Fruit fly (Drosophila melanogaster) whole organism, pupa: Measurements from ENCODE around the gene CG46466.

Experiments used
- CG10348 ChIP-seq: fragments of 200-800 bp; sonication (Bioruptor generic); IDR thresholded peaks from 2 replicates; pipeline ENCODE4 v1.3.6; 2022; ENCODE audit warnings: missing biosample characterization, missing genetic modification characterization
- CG12605 ChIP-seq: fragments of 200-800 bp; sonication (Bioruptor generic); IDR thresholded peaks from 2 replicates; pipeline ENCODE4 v1.3.6; 2022; ENCODE audit warnings: missing biosample characterization, missing genetic modification characterization
- CG13204 ChIP-seq: fragments of 200-800 bp; sonication (Bioruptor generic); optimal IDR thresholded peaks from 2 replicates; lab custom pipeline; 2018; ENCODE audit warnings: missing biosample characterization, mild to moderate bottlenecking, missing genetic modification characterization, moderate library complexity
- CG14655 ChIP-seq: fragments of 200-800 bp; sonication (Bioruptor generic); optimal IDR thresholded peaks from 3 replicates; lab custom pipeline; 2017; ENCODE audit warnings: mild to moderate bottlenecking, missing biosample characterization, missing genetic modification reagents, missing genetic modification characterization
- CG15710 ChIP-seq: fragments of 200-800 bp; sonication (Bioruptor generic); optimal IDR thresholded peaks from 2 replicates; lab custom pipeline; 2018; ENCODE audit warnings: missing biosample characterization, mild to moderate bottlenecking, missing genetic modification characterization, moderate library complexity
- CG17806 ChIP-seq: fragments of 200-800 bp; sonication (Bioruptor generic); optimal IDR thresholded peaks from 2 replicates; lab custom pipeline; 2018; ENCODE audit warnings: missing biosample characterization, mild to moderate bottlenecking, missing genetic modification characterization, moderate library complexity
- CG32121 ChIP-seq: fragments of 200-800 bp; sonication (Bioruptor generic); IDR thresholded peaks from 2 replicates; pipeline ENCODE4 v1.3.6; 2022; ENCODE audit warnings: missing biosample characterization, missing genetic modification characterization
- CG34367 ChIP-seq: fragments of 200-800 bp; sonication (Bioruptor generic); optimal IDR thresholded peaks from 2 replicates; lab custom pipeline; 2018; ENCODE audit warnings: missing biosample characterization, mild to moderate bottlenecking, missing genetic modification characterization
- CG4496 ChIP-seq: fragments of 200-800 bp; sonication (Bioruptor generic); IDR thresholded peaks from 3 replicates; pipeline ENCODE4 v1.3.6; 2022; ENCODE audit warnings: missing biosample characterization, missing genetic modification characterization
- CG8159 ChIP-seq: fragments of 200-800 bp; sonication (Bioruptor generic); optimal IDR thresholded peaks from 3 replicates; lab custom pipeline; 2018; ENCODE audit warnings: missing biosample characterization, mild to moderate bottlenecking, missing genetic modification characterization, moderate library complexity
- CG8301 ChIP-seq: fragments of 200-800 bp; sonication (Bioruptor generic); optimal IDR thresholded peaks from 2 replicates; lab custom pipeline; 2018; ENCODE audit warnings: missing biosample characterization, mild to moderate bottlenecking, missing genetic modification characterization
- CG9948 ChIP-seq: fragments of 200-800 bp; sonication (Bioruptor generic); optimal IDR thresholded peaks from 2 replicates; lab custom pipeline; 2018; ENCODE audit warnings: missing biosample characterization, mild to moderate bottlenecking, missing genetic modification characterization, moderate library complexity
- D1 ChIP-seq: fragments of 200-800 bp; sonication (Bioruptor generic); optimal IDR thresholded peaks from 2 replicates; lab custom pipeline; 2018; ENCODE audit warnings: missing biosample characterization, mild to moderate bottlenecking, missing genetic modification characterization, moderate library complexity
- EcR ChIP-seq: fragments of 200-800 bp; sonication (Bioruptor generic); optimal IDR thresholded peaks from 3 replicates; lab custom pipeline; 2019; ENCODE audit warnings: missing biosample characterization, missing genetic modification characterization, mild to moderate bottlenecking, moderate library complexity, missing genetic modification reagents
- Ets98B ChIP-seq: fragments of 200-800 bp; sonication (Bioruptor generic); IDR thresholded peaks from 2 replicates; pipeline ENCODE4 v1.3.6; 2022; ENCODE audit warnings: missing biosample characterization, missing genetic modification characterization
- Pif1A ChIP-seq: fragments of 200-800 bp; sonication (Bioruptor generic); optimal IDR thresholded peaks from 3 replicates; lab custom pipeline; 2016; ENCODE audit warnings: missing biosample characterization, missing genetic modification characterization
- Pif1B ChIP-seq: fragments of 200-800 bp; sonication (Bioruptor generic); optimal IDR thresholded peaks from 3 replicates; lab custom pipeline; 2016; ENCODE audit warnings: missing biosample characterization, missing genetic modification characterization
- Snoo ChIP-seq: fragments of 200-800 bp; sonication (Bioruptor generic); optimal IDR thresholded peaks from 3 replicates; lab custom pipeline; 2017; ENCODE audit warnings: missing biosample characterization, mild to moderate bottlenecking, missing genetic modification characterization, inconsistent platforms
- fd96Ca ChIP-seq: fragments of 200-800 bp; sonication (Bioruptor generic); IDR thresholded peaks from 3 replicates; pipeline ENCODE4 v1.3.6; 2022; ENCODE audit warnings: missing biosample characterization, missing genetic modification characterization
- gl ChIP-seq: fragments of 200-800 bp; sonication (Bioruptor generic); optimal IDR thresholded peaks from 2 replicates; lab custom pipeline; 2018; ENCODE audit warnings: missing biosample characterization, mild to moderate bottlenecking, missing genetic modification characterization
- rn ChIP-seq: fragments of 200-800 bp; sonication (Bioruptor generic); IDR thresholded peaks from 2 replicates; pipeline ENCODE4 v1.3.6; 2022; ENCODE audit warnings: missing biosample characterization, missing genetic modification characterization

Gene CG46466

DNA sequence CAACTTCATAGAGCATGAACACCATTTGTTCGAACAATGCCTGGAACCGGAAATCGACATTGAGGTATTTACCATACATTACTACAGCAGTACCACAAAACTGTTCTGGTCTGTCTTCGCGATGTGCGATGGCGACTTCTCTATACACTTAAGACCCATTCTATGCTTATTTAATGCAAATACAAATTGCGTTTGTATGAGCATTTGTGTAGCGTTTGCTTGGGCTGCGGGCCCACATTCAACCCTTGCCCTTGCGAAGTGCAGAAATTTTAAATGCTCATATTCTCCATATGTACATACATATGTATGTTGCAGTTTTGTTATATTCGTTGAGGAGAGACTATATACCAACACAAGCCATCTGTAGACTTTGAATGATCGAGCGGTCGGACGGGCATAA lies 1.4 kb upstream of the CG46466 start:
- TF ChIP-seq Pif1B (no peak), Ets98B (no peak), D1 (no peak), CG9948 (tag; lab: Kevin White, UChicago) (no peak), CG34367 (tag; lab: Kevin White, UChicago) (no peak), CG13204 (GFP tag; lab: Kevin White, UChicago) (no peak), gl (no peak), CG4496 (no peak), CG12605 (GFP tag; lab: Robert Waterston, UW) (no peak), CG15710 (no peak), CG10348 (no peak), CG8301 (tag; lab: Kevin White, UChicago) (no peak), EcR (no peak), Pif1A (GFP tag; lab: Kevin White, UChicago) (no peak), rn (GFP tag; lab: Robert Waterston, UW) (no peak), CG17806 (no peak), CG8159 (no peak)

- no peak for TF ChIP-seq CG8159
- TF ChIP-seq Pif1B, result no peak
- no peak for TF ChIP-seq CG8301 (tag; lab: Kevin White, UChicago)
- no peak for TF ChIP-seq CG9948 (tag; lab: Kevin White, UChicago)
- TF ChIP-seq EcR, result no peak
- no peak for TF ChIP-seq rn (GFP tag; lab: Robert Waterston, UW)
- no peak for TF ChIP-seq CG13204 (GFP tag; lab: Kevin White, UChicago)
- TF ChIP-seq CG32121, result no peak
- no peak for TF ChIP-seq CG15710
- no peak for TF ChIP-seq D1
- no peak for TF ChIP-seq CG12605 (GFP tag; lab: Robert Waterston, UW)
Observed at dm6 chr4:662101-662500, 823 bp downstream of the CG46466 start.

DNA sequence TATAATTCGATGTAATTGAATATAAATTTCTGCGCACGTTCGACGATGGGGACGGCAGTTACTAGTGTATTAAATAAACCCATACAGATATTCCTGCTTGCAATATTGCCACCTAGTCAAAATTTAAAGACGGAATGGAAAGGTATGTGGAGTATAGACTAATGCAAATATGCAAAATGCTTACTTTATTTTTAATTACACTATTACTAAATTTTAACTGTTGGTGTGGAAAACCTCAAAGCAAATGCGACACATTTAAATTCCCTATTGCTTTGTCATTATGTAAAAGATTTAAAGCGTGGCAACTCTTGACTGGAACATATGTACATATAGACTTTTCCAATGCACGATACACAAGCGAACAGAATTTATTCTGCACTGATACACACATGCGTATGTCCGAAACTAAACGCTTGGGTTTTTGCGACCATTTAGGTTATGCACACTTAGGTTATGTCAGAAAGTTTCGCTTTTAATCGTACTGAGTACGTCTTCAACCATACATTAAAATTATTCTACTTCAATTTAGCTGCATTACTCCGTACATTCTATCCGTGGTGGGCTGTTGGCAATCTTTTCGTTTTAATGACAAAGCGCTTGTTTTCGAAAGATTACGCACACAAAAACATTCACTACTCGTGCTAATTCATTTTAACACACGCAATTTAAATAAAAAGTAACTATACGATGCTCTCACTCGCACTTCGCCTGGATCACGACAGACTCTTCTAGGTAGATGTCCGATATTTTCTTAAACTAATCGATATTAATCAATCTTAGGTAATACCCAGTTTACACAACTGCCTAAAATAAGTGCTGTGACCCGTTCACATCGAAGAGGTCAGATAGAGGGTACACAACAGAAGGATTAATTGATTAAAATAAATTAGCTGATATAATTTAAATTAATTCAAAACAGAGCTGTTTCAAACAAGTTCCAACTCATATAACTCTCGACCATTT lies 2.8 kb downstream of the CG46466 start, which contains the start of gene gw:
Gene gw, minus strand, starts transcription at position 725 of the 963 bp plus-strand sequence.
- TF ChIP-seq Ets98B (peak; percentile 68), CG34367 (tag; lab: Kevin White, UChicago) (peak; percentile 59), D1 (peak; percentile 2), CG4496 (no peak), CG8301 (tag; lab: Kevin White, UChicago) (peak; percentile 68), rn (GFP tag; lab: Robert Waterston, UW) (no peak), CG32121 (peak; percentile 69; the same call in 1 of the 2 replicates), Snoo (tag; lab: Kevin White, UChicago) (peak; percentile 65), CG14655 (no peak), CG9948 (tag; lab: Kevin White, UChicago) (peak; percentile 66), CG10348 (no peak), Pif1A (GFP tag; lab: Kevin White, UChicago) (peak; percentile 82), Pif1B (peak; percentile 71), CG8159 (peak; percentile 13), CG13204 (GFP tag; lab: Kevin White, UChicago) (no peak), gl (peak; percentile 70), fd96Ca (GFP tag; lab: Robert Waterston, UW) (no peak), CG15710 (peak; percentile 68), CG17806 (peak; percentile 79)

DNA sequence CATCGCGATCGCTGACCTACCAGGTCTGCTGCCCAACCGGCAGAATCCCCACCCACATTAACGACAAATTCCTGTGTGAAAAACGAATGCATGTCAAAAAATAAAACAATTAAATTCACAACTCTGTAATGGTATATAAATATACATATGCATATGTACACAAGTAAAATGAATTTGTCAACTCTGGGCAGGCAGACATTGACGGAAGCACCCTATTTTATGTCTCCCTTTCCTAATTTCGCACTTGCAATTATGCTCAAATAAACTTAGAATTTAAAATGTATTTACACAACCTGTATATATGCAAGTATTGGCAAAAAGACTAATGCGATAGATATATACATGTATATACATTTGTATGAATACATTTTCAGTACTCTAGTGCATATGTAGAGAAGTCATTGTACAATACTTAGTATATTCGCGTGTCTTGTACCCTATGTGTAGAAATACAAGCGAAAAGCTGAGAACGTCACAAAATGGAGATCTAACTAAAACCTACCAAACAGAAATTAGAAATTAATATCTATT lies 3.8 kb downstream of the CG46466 start:
- TF ChIP-seq CG15710 (no peak), fd96Ca (GFP tag; lab: Robert Waterston, UW) (no peak), CG17806 (no peak), Snoo (tag; lab: Kevin White, UChicago) (no peak), Pif1A (GFP tag; lab: Kevin White, UChicago) (no peak), CG10348 (no peak), CG4496 (no peak)
- TF ChIP-seq, all 21 proteins: peak for 0

dm6 chr4:647388-647787 lies 15.5 kb downstream of the CG46466 start:
- TF ChIP-seq CG10348, result no peak
- no peak for TF ChIP-seq CG17806

DNA sequence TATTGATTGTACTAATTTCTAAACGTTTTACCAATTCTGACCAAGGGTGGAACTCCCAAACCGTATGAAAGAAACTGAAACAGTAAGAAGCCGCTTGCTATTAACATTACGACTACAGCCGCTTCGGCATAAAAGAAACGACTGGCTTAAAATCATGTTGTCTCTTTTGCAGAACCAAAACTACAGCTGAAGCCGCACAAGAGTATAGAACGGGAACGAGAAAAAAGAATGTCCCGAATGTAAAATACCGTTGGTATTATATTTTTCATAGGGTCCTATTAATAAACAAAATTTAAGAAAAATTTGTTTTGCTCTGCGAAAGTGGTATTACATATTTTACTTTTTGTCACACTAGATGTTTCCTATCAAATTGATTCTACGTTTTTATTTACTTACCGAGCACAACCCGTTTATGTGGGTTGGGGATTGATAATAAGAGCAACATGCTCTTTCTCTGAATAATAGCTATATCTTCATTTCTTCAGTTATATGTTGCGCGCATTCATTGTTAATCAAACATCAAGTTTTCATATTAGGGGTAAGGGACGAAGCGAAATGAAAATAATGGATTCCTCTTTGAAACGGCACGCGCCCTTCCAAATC lies 16.4 kb downstream of the CG46466 start, which contains the start of gene Ekar:
Gene Ekar, minus strand, starts transcription at position 143 of the 603 bp plus-strand sequence.
- no peak for TF ChIP-seq Ets98B
- no peak for TF ChIP-seq CG14655
- TF ChIP-seq CG13204 (GFP tag; lab: Kevin White, UChicago), result no peak
- no peak for TF ChIP-seq fd96Ca (GFP tag; lab: Robert Waterston, UW)
- no peak for TF ChIP-seq Snoo (tag; lab: Kevin White, UChicago)
- peak; percentile 26 for TF ChIP-seq D1
- TF ChIP-seq EcR, result no peak
